Worm (Caenorhabditis elegans) whole organism, L3 larva: ENCODE measurements around the gene C49F5.13.

ENCODE experiments used
- R02D3.7 ChIP-seq: fragments of 150-350 bp; optimal IDR thresholded peaks from 2 replicates; lab custom pipeline; 2014; ENCODE audit warnings: missing biosample characterization, missing genetic modification characterization
- ZK546.5 ChIP-seq: sonication (generic microtip); optimal IDR thresholded peaks from 2 replicates; lab custom pipeline; 2017; ENCODE audit warnings: missing biosample characterization, missing genetic modification characterization
- ceh-28 ChIP-seq: fragments of 150-350 bp; optimal IDR thresholded peaks from 2 replicates; lab custom pipeline; 2014; ENCODE audit warnings: missing biosample characterization, missing genetic modification reagents, missing genetic modification characterization
- ceh-82 ChIP-seq: fragments of 150-350 bp; optimal IDR thresholded peaks from 2 replicates; lab custom pipeline; 2014; ENCODE audit warnings: missing biosample characterization, missing genetic modification characterization
- egl-27 ChIP-seq: sonication (generic microtip); optimal IDR thresholded peaks from 4 replicates; lab custom pipeline; 2017; ENCODE audit warnings: missing biosample characterization, missing genetic modification reagents, missing genetic modification characterization
- egl-5 ChIP-seq: fragments of 150-350 bp; optimal IDR thresholded peaks from 2 replicates; lab custom pipeline; 2017; ENCODE audit warnings: missing biosample characterization, missing genetic modification reagents, missing genetic modification characterization, inconsistent platforms
- elt-1 ChIP-seq: fragments of 150-350 bp; optimal IDR thresholded peaks from 2 replicates; lab custom pipeline; 2014; ENCODE audit warnings: missing biosample characterization, missing genetic modification characterization
- elt-2 ChIP-seq: sonication (generic microtip); optimal IDR thresholded peaks from 2 replicates; lab custom pipeline; 2016; ENCODE audit warnings: missing genetic modification reagents, mild to moderate bottlenecking, missing genetic modification characterization, missing compliant biosample characterization
- elt-3 ChIP-seq, 3 experiments: fragments of 150-350 bp in 1 of 3; sonication (generic microtip) in 2 of 3; optimal IDR thresholded peaks; 2 replicates in 2 of 3; 4 replicates in 1 of 3; lab custom pipeline; 2014 to 2017; ENCODE audit warnings: missing biosample characterization in 3 of 3, missing genetic modification characterization in 3 of 3
- eor-1 ChIP-seq, 2 experiments: fragments of 150-350 bp; optimal IDR thresholded peaks; 2 replicates each; lab custom pipeline; 2014 to 2018; ENCODE audit warnings: missing biosample characterization in 2 of 2, missing genetic modification characterization in 2 of 2
- fkh-10 ChIP-seq: sonication (generic microtip); optimal IDR thresholded peaks from 2 replicates; lab custom pipeline; 2017; ENCODE audit warnings: missing biosample characterization, missing genetic modification reagents, missing genetic modification characterization
- fkh-2 ChIP-seq: fragments of 150-350 bp; optimal IDR thresholded peaks from 2 replicates; lab custom pipeline; 2014; ENCODE audit warnings: missing biosample characterization, missing genetic modification reagents, missing genetic modification characterization
- fos-1 ChIP-seq: fragments of 150-350 bp; optimal IDR thresholded peaks from 2 replicates; lab custom pipeline; 2014; ENCODE audit warnings: missing biosample characterization, missing genetic modification characterization
- hmg-11 ChIP-seq: sonication (generic microtip); optimal IDR thresholded peaks from 2 replicates; lab custom pipeline; 2016; ENCODE audit warnings: missing genetic modification characterization, missing compliant biosample characterization
- jun-1 ChIP-seq: fragments of 150-350 bp; optimal IDR thresholded peaks from 2 replicates; lab custom pipeline; 2014; ENCODE audit warnings: missing biosample characterization, missing genetic modification reagents, missing genetic modification characterization
- lin-15B ChIP-seq: fragments of 150-350 bp; optimal IDR thresholded peaks from 2 replicates; lab custom pipeline; 2014; ENCODE audit warnings: missing biosample characterization, missing genetic modification characterization
- lin-39 ChIP-seq: fragments of 150-350 bp; optimal IDR thresholded peaks from 2 replicates; lab custom pipeline; 2018; ENCODE audit warnings: missing biosample characterization, missing genetic modification reagents, missing genetic modification characterization
- lsy-12 ChIP-seq: sonication (generic microtip); optimal IDR thresholded peaks from 2 replicates; lab custom pipeline; 2016; ENCODE audit warnings: mild to moderate bottlenecking, missing genetic modification characterization, missing compliant biosample characterization
- mdl-1 ChIP-seq: fragments of 150-350 bp; optimal IDR thresholded peaks from 2 replicates; lab custom pipeline; 2014; ENCODE audit warnings: missing biosample characterization, missing genetic modification characterization
- mml-1 ChIP-seq: fragments of 150-350 bp; sonication (generic microtip); optimal IDR thresholded peaks from 3 replicates; lab custom pipeline; 2014; ENCODE audit warnings: missing biosample characterization, missing genetic modification characterization
- nfya-1 ChIP-seq: sonication (generic microtip); optimal IDR thresholded peaks from 2 replicates; lab custom pipeline; 2017; ENCODE audit warnings: missing genetic modification characterization, mild to moderate bottlenecking, missing compliant biosample characterization, antibody characterized with exemption, moderate library complexity; ENCODE audit not compliant: insufficient read depth
- nhr-23 ChIP-seq: fragments of 150-350 bp; optimal IDR thresholded peaks from 2 replicates; lab custom pipeline; 2014; ENCODE audit warnings: missing biosample characterization, missing genetic modification reagents, missing genetic modification characterization
- nhr-25 ChIP-seq: sonication (generic microtip); optimal IDR thresholded peaks from 2 replicates; lab custom pipeline; 2017; ENCODE audit warnings: missing biosample characterization, missing genetic modification characterization
- nhr-28 ChIP-seq: fragments of 150-350 bp; optimal IDR thresholded peaks from 2 replicates; lab custom pipeline; 2014; ENCODE audit warnings: missing biosample characterization, missing genetic modification characterization
- nhr-43 ChIP-seq: sonication (generic microtip); optimal IDR thresholded peaks from 2 replicates; lab custom pipeline; 2016; ENCODE audit warnings: mild to moderate bottlenecking, missing genetic modification characterization, missing compliant biosample characterization; ENCODE audit not compliant: poor library complexity, severe bottlenecking
- nhr-67 ChIP-seq: fragments of 150-350 bp; optimal IDR thresholded peaks from 2 replicates; lab custom pipeline; 2014; ENCODE audit warnings: missing biosample characterization, missing genetic modification characterization
- nhr-76 ChIP-seq: fragments of 150-350 bp; sonication (generic microtip); optimal IDR thresholded peaks from 5 replicates; lab custom pipeline; 2014; ENCODE audit warnings: missing biosample characterization, missing genetic modification characterization
- nhr-77 ChIP-seq: fragments of 150-350 bp; optimal IDR thresholded peaks from 2 replicates; lab custom pipeline; 2014; ENCODE audit warnings: missing biosample characterization, missing genetic modification characterization
- pha-4 ChIP-seq: fragments of 150-350 bp; optimal IDR thresholded peaks from 2 replicates; lab custom pipeline; 2014; ENCODE audit warnings: missing biosample characterization, missing genetic modification reagents, missing genetic modification characterization
- pqm-1 ChIP-seq: fragments of 150-350 bp; optimal IDR thresholded peaks from 2 replicates; lab custom pipeline; 2017; ENCODE audit warnings: missing biosample characterization, missing genetic modification characterization, inconsistent platforms
- sea-2 ChIP-seq: fragments of 150-350 bp; sonication (generic microtip); optimal IDR thresholded peaks from 4 replicates; lab custom pipeline; 2014; ENCODE audit warnings: missing biosample characterization, missing genetic modification reagents, missing genetic modification characterization
- skn-1 ChIP-seq: fragments of 150-350 bp; optimal IDR thresholded peaks from 2 replicates; lab custom pipeline; 2014; ENCODE audit warnings: missing biosample characterization, missing genetic modification characterization
- snpc-4 ChIP-seq: fragments of 150-350 bp; optimal IDR thresholded peaks from 2 replicates; lab custom pipeline; 2014; ENCODE audit warnings: missing biosample characterization, missing genetic modification characterization
- tbx-2 ChIP-seq: sonication (generic microtip); optimal IDR thresholded peaks from 2 replicates; lab custom pipeline; 2016; ENCODE audit warnings: mild to moderate bottlenecking, missing genetic modification characterization, missing compliant biosample characterization
- unc-39 ChIP-seq: sonication (generic microtip); optimal IDR thresholded peaks from 4 replicates; lab custom pipeline; 2017; ENCODE audit warnings: missing biosample characterization, missing genetic modification characterization
- zag-1 ChIP-seq: fragments of 150-350 bp; optimal IDR thresholded peaks from 2 replicates; lab custom pipeline; 2014; ENCODE audit warnings: missing biosample characterization, missing genetic modification characterization
- ztf-11 ChIP-seq: fragments of 150-350 bp; optimal IDR thresholded peaks from 2 replicates; lab custom pipeline; 2014; ENCODE audit warnings: missing biosample characterization, missing genetic modification characterization
- ztf-4 ChIP-seq: fragments of 150-350 bp; optimal IDR thresholded peaks from 2 replicates; lab custom pipeline; 2014; ENCODE audit warnings: missing biosample characterization, missing genetic modification characterization

C49F5.13 gene

ce11 chrX:11920723-11921283 is 40.4 kb upstream of the C49F5.13 start, which contains the start of gene Y62H9A.14:
TSS of gene Y62H9A.14 (plus strand) at chrX:11921233.
- no peak for TF ChIP-seq fkh-10 (GFP tag; lab: Kevin White, UChicago)
- no peak for TF ChIP-seq nfya-1
- TF ChIP-seq elt-2 (tag; lab: Kevin White, UChicago) = no peak
- TF ChIP-seq fos-1 (tag; lab: Kevin White, UChicago) = no peak
- TF ChIP-seq, all 47 proteins: peak for 0

ce11 chrX:11924158-11924557 is 37.0 kb upstream of the C49F5.13 start, which contains the start of gene F55G7.1:
TSS of gene F55G7.1 (plus strand) at chrX:11924433.
- no peak for TF ChIP-seq R02D3.7 (tag; lab: Kevin White, UChicago)
- peak in 1 of 3 experiments; percentile 37 for TF ChIP-seq elt-3 (tag; optimal IDR thresholded peaks at IDR 0.05; lab: Kevin White, UChicago)
- TF ChIP-seq skn-1 (tag; lab: Kevin White, UChicago) = peak; percentile 19
- peak; percentile 86 for TF ChIP-seq snpc-4 (tag; lab: Kevin White, UChicago)
- no peak for TF ChIP-seq lin-39 (tag; lab: Kevin White, UChicago)
- peak; percentile 83 for TF ChIP-seq nhr-25 (tag; lab: Kevin White, UChicago)
- peak; percentile 74 for TF ChIP-seq ceh-28 (tag; lab: Kevin White, UChicago)
- TF ChIP-seq tbx-2 (tag; lab: Kevin White, UChicago) = peak; percentile 66
- peak; percentile 20 for TF ChIP-seq hmg-11 (tag; lab: Kevin White, UChicago)
- peak; percentile 25 for TF ChIP-seq nfya-1
- TF ChIP-seq lsy-12 = peak; percentile 9
- no peak for TF ChIP-seq eor-1 (tag; optimal IDR thresholded peaks at IDR 0.05; lab: Kevin White, UChicago)
- TF ChIP-seq nhr-67 = no peak
- peak; percentile 71 for TF ChIP-seq nhr-43 (tag; lab: Kevin White, UChicago)
- TF ChIP-seq elt-2 (tag; lab: Kevin White, UChicago) = peak; percentile 28
- peak; percentile 20 for TF ChIP-seq jun-1
- peak; percentile 43 for TF ChIP-seq ceh-82
- no peak for TF ChIP-seq sea-2 (GFP tag; lab: Kevin White, UChicago)
- no peak for TF ChIP-seq ztf-4 (tag; lab: Kevin White, UChicago)
- TF ChIP-seq nhr-77 = peak; percentile 82

- TF ChIP-seq jun-1 (no peak), R02D3.7 (tag; lab: Kevin White, UChicago) (no peak), lin-15B (tag; lab: Kevin White, UChicago) (no peak), pqm-1 (peak; percentile 3), ztf-11 (tag; lab: Kevin White, UChicago) (no peak), elt-2 (tag; lab: Kevin White, UChicago) (peak; percentile 77)
Observed at ce11 chrX:11925243-11925642, 36.0 kb upstream of the C49F5.13 start.

- TF ChIP-seq pqm-1 = no peak
- TF ChIP-seq fos-1 (tag; lab: Kevin White, UChicago) = no peak
- no peak for TF ChIP-seq mdl-1 (tag; lab: Kevin White, UChicago)
- no peak for TF ChIP-seq egl-27 (tag; lab: Kevin White, UChicago)
- TF ChIP-seq egl-5 = no peak
- no peak for TF ChIP-seq nhr-76 (tag; lab: Kevin White, UChicago)
- TF ChIP-seq eor-1 (tag; optimal IDR thresholded peaks at IDR 0.05; lab: Kevin White, UChicago) = no peak
- TF ChIP-seq ztf-4 (tag; lab: Kevin White, UChicago) = no peak
Observed at ce11 chrX:11927585-11927984, 33.6 kb upstream of the C49F5.13 start, which contains the start of gene F55G7.4. TSS of gene F55G7.4 (plus strand) at chrX:11927885.

ce11 chrX:11931559-11931958 is 29.6 kb upstream of the C49F5.13 start, which contains the start of gene dot-1.4:
TSS of gene dot-1.4 (minus strand) at chrX:11931659.
- TF ChIP-seq nhr-28 (tag; lab: Kevin White, UChicago) = no peak
- TF ChIP-seq hmg-11 (tag; lab: Kevin White, UChicago) = no peak
- no peak for TF ChIP-seq lin-39 (tag; lab: Kevin White, UChicago)
- TF ChIP-seq lin-15B (tag; lab: Kevin White, UChicago) = no peak
- no peak for TF ChIP-seq egl-27 (tag; lab: Kevin White, UChicago)
- TF ChIP-seq, all 47 proteins: peak for 0

ce11 chrX:11933547-11933946 is 27.7 kb upstream of the C49F5.13 start:
- no peak for TF ChIP-seq mml-1
- no peak for TF ChIP-seq unc-39 (tag; lab: Kevin White, UChicago)
- no peak for TF ChIP-seq fkh-10 (GFP tag; lab: Kevin White, UChicago)
- no peak for TF ChIP-seq fos-1 (tag; lab: Kevin White, UChicago)
- no peak for TF ChIP-seq eor-1 (tag; optimal IDR thresholded peaks at IDR 0.05; lab: Kevin White, UChicago)
- TF ChIP-seq ZK546.5 = no peak
- no peak for TF ChIP-seq egl-27 (tag; lab: Kevin White, UChicago)
- no peak for TF ChIP-seq mdl-1 (tag; lab: Kevin White, UChicago)
- TF ChIP-seq nhr-76 (tag; lab: Kevin White, UChicago) = no peak
- no peak for TF ChIP-seq zag-1 (tag; lab: Kevin White, UChicago)
- TF ChIP-seq fkh-2 = no peak
- TF ChIP-seq ztf-11 (tag; lab: Kevin White, UChicago) = no peak
- no peak for TF ChIP-seq pha-4 (tag; lab: Kevin White, UChicago)
- no peak for TF ChIP-seq elt-1
- no peak for TF ChIP-seq nhr-23 (tag; lab: Kevin White, UChicago)
